Fruit fly (Drosophila melanogaster) whole organism, embryonic: ENCODE results near the gene fred.

ENCODE experiments used
- CG10654 ChIP-seq: fragments of 200-800 bp; sonication (Bioruptor generic); optimal IDR thresholded peaks from 2 replicates; lab custom pipeline; 2016; ENCODE audit warnings: missing biosample characterization, missing genetic modification characterization
- CG18262 ChIP-seq: fragments of 200-800 bp; optimal IDR thresholded peaks from 3 replicates; lab custom pipeline; 2019; ENCODE audit warnings: missing biosample characterization, mild to moderate bottlenecking, missing genetic modification characterization, moderate library complexity
- CG32772 ChIP-seq: fragments of 200-800 bp; sonication (Bioruptor generic); IDR thresholded peaks from 2 replicates; pipeline ENCODE4 v1.3.6; 2022; ENCODE audit warnings: missing biosample characterization, missing genetic modification characterization
- CHES-1-like ChIP-seq: fragments of 200-800 bp; sonication (Bioruptor generic); optimal IDR thresholded peaks from 2 replicates; lab custom pipeline; 2016; ENCODE audit warnings: missing biosample characterization, missing genetic modification characterization
- Dbx ChIP-seq: fragments of 200-800 bp; sonication (Bioruptor generic); IDR thresholded peaks from 3 replicates; pipeline ENCODE4 v1.3.6; 2022; ENCODE audit warnings: missing biosample characterization, missing genetic modification characterization
- Hsf ChIP-seq: fragments of 200-800 bp; sonication (Bioruptor generic); optimal IDR thresholded peaks from 3 replicates; lab custom pipeline; 2016; ENCODE audit warnings: missing biosample characterization, missing genetic modification characterization
- Sox100B ChIP-seq: fragments of 200-800 bp; sonication (Bioruptor generic); optimal IDR thresholded peaks from 3 replicates; lab custom pipeline; 2018; ENCODE audit warnings: missing biosample characterization, mild to moderate bottlenecking, missing genetic modification characterization
- fd64A ChIP-seq: fragments of 200-800 bp; sonication (Bioruptor generic); optimal IDR thresholded peaks from 3 replicates; lab custom pipeline; 2018; ENCODE audit warnings: missing biosample characterization, mild to moderate bottlenecking, missing genetic modification characterization
- ftz-f1 ChIP-seq: fragments of 200-800 bp; sonication (Bioruptor generic); optimal IDR thresholded peaks from 2 replicates; lab custom pipeline; 2016; ENCODE audit warnings: missing biosample characterization, missing genetic modification characterization
- h ChIP-seq: fragments of >200 bp; optimal IDR thresholded peaks from 2 replicates; lab custom pipeline; 2017
- ind ChIP-seq: fragments of 200-800 bp; sonication (Bioruptor generic); optimal IDR thresholded peaks from 3 replicates; lab custom pipeline; 2016; ENCODE audit warnings: missing biosample characterization, missing genetic modification characterization
- mam ChIP-seq: fragments of 200-800 bp; sonication (Bioruptor generic); optimal IDR thresholded peaks from 3 replicates; lab custom pipeline; 2016; ENCODE audit warnings: missing biosample characterization, missing genetic modification characterization
- psq ChIP-seq: fragments of 200-800 bp; sonication (Bioruptor generic); optimal IDR thresholded peaks from 2 replicates; lab custom pipeline; 2017; ENCODE audit warnings: missing biosample characterization, missing genetic modification characterization
- wek ChIP-seq: fragments of 200-800 bp; sonication (Bioruptor generic); optimal IDR thresholded peaks from 3 replicates; lab custom pipeline; 2018; ENCODE audit warnings: missing biosample characterization, mild to moderate bottlenecking, missing genetic modification characterization, moderate library complexity

DNA sequence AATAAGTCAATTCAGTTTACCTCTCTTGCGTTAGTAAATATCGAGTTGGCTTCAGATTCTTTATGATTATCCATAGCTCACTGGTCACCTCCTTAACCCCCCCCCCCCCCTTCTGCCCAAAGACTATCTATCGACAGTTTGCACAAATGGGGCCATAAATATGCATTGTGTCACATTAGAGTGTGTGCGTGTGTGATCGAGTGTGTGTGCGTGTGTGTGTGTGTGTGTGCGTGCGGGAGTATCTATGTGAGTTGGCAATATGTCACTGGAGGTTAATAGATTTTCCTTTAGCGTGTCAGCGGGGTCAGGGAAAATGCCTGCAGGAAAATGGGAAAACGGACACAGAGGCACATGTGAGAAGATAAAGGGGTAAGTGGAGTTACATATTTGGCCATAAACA is 28.7 kb upstream of the fred start:
- TF ChIP-seq mam (GFP tag; lab: Kevin White, UChicago), result no peak
- no peak for TF ChIP-seq h (lab: Kevin White, UChicago)
- TF ChIP-seq wek (GFP tag; lab: Kevin White, UChicago), result no peak
- TF ChIP-seq Sox100B (GFP tag; lab: Kevin White, UChicago), result no peak
- no peak for TF ChIP-seq CG32772 (GFP tag; lab: Robert Waterston, UW)
- TF ChIP-seq CG10654 (GFP tag; lab: Kevin White, UChicago), result no peak
- TF ChIP-seq psq (GFP tag; lab: Kevin White, UChicago), result no peak
- no peak for TF ChIP-seq Dbx (GFP tag; lab: Robert Waterston, UW)
- TF ChIP-seq CG18262, result no peak
- no peak for TF ChIP-seq fd64A (GFP tag; lab: Kevin White, UChicago)
- no peak for TF ChIP-seq CHES-1-like (GFP tag; lab: Kevin White, UChicago)
- no peak for TF ChIP-seq ind
- no peak for TF ChIP-seq Hsf (GFP tag; lab: Kevin White, UChicago)
- TF ChIP-seq ftz-f1 (GFP tag; lab: Kevin White, UChicago), result no peak
